Worm (Caenorhabditis elegans): ENCODE data around the gene C35D10.7.

DNA sequence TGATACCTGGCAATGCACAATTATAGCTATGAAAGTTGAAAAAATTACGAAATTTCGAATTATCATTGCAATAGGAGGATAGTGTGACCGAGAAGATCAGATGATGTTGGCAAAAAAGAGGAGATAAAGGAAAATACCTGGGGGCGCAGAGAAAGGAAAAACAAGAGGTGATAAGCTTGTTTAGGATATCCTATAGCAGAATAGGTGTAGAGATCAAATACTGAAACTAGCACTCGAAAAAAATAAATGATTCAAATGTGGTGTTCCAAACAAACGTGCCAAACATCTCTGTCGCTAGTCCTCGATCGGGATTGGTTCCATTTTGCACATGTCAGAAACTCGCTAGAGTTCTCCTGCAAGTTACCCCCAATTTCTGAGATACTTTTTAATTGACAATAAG lies 26.6 kb upstream of the C35D10.7 start, which contains the start of gene F26A1.9:
- no peak for TF ChIP-seq him-1 (tag; optimal IDR thresholded peaks at IDR 0.05)
- TF ChIP-seq efl-1 (GFP tag; optimal IDR thresholded peaks at IDR 0.05), result no peak
- no peak for TF ChIP-seq unc-130 (GFP tag; optimal IDR thresholded peaks at IDR 0.05)
- no peak for TF ChIP-seq F57C9.4 (tag; optimal IDR thresholded peaks at IDR 0.05)
- TF ChIP-seq nhr-179 (tag; optimal IDR thresholded peaks at IDR 0.05), result no peak
- no peak for TF ChIP-seq attf-5 (GFP tag; optimal IDR thresholded peaks at IDR 0.05)
- no peak for TF ChIP-seq dpl-1 (GFP tag; optimal IDR thresholded peaks at IDR 0.05)
- no peak for TF ChIP-seq snpc-1.1 (tag; optimal IDR thresholded peaks at IDR 0.05; ENCODE audit: insufficient read depth)
- TF ChIP-seq nfya-2 (GFP tag; IDR thresholded peaks at IDR 0.05), result no peak
- TF ChIP-seq unc-62 (GFP tag; optimal IDR thresholded peaks at IDR 0.05), result no peak
- no peak for TF ChIP-seq attf-6 (GFP tag; IDR thresholded peaks at IDR 0.05)
- TF ChIP-seq lsl-1 (GFP tag; optimal IDR thresholded peaks at IDR 0.05), result no peak
- no peak for TF ChIP-seq tbp1 (GFP tag; optimal IDR thresholded peaks at IDR 0.05)

Measured in whole organism, young adult.